Worm (Caenorhabditis elegans) whole organism, midembryonic: Measurements from ENCODE around the gene Y44A6D.6.

Experiments used
- T22C8.4 ChIP-seq: fragments of 200-800 bp; sonication (Bioruptor generic); IDR thresholded peaks from 2 replicates; pipeline ENCODE4 v1.3.6; 2022; ENCODE audit warnings: missing genetic modification characterization, missing compliant biosample characterization
- cog-1 ChIP-seq: sonication (generic microtip); optimal IDR thresholded peaks from 2 replicates; lab custom pipeline; 2016; ENCODE audit warnings: missing genetic modification characterization, missing compliant biosample characterization
- flt-1 ChIP-seq: fragments of 200-800 bp; sonication (Bioruptor generic); IDR thresholded peaks from 2 replicates; pipeline ENCODE4 v1.3.6; 2022; ENCODE audit warnings: missing genetic modification characterization, missing compliant biosample characterization
- klf-2 ChIP-seq: fragments of 200-800 bp; sonication (Bioruptor generic); conservative IDR thresholded peaks from 2 replicates; pipeline ENCODE4 v1.3.6; 2022; ENCODE audit warnings: missing genetic modification reagents, missing genetic modification characterization, missing compliant biosample characterization
- med-1 ChIP-seq: sonication (generic microtip); optimal IDR thresholded peaks from 2 replicates; lab custom pipeline; 2017; ENCODE audit warnings: missing genetic modification characterization, mild to moderate bottlenecking, missing compliant biosample characterization, antibody characterized with exemption, missing genetic modification reagents; ENCODE audit not compliant: insufficient read depth
- ref-1 ChIP-seq: fragments of 200-800 bp; sonication (Bioruptor generic); conservative IDR thresholded peaks from 2 replicates; pipeline ENCODE4 v1.3.6; 2022; ENCODE audit warnings: missing genetic modification reagents, missing genetic modification characterization, missing compliant biosample characterization
- tab-1 ChIP-seq: fragments of 200-800 bp; sonication (Bioruptor generic); IDR thresholded peaks from 2 replicates; pipeline ENCODE4 v1.3.6; 2022; ENCODE audit warnings: missing genetic modification characterization, missing compliant biosample characterization
- ztf-23 ChIP-seq: fragments of 200-800 bp; sonication (Bioruptor generic); IDR thresholded peaks from 2 replicates; pipeline ENCODE4 v1.3.6; 2022; ENCODE audit warnings: missing genetic modification reagents, missing genetic modification characterization, missing compliant biosample characterization
- ztf-29 ChIP-seq: fragments of 200-800 bp; sonication (Bioruptor generic); IDR thresholded peaks from 2 replicates; pipeline ENCODE4 v1.3.6; 2022; ENCODE audit warnings: missing genetic modification reagents, missing genetic modification characterization, missing compliant biosample characterization

- TF ChIP-seq flt-1 (GFP tag; lab: Robert Waterston, UW) (no peak), tab-1 (GFP tag; lab: Robert Waterston, UW) (no peak), ztf-23 (GFP tag; lab: Robert Waterston, UW) (no peak), ztf-29 (GFP tag; lab: Robert Waterston, UW) (no peak), T22C8.4 (no peak), ref-1 (GFP tag; lab: Robert Waterston, UW) (no peak), klf-2 (no peak), med-1 (no peak), cog-1 (no peak)
Measured at ce11 chrV:20763192-20763591, 43.9 kb upstream of the Y44A6D.6 start.
